Fruit fly (Drosophila melanogaster): Measurements from ENCODE around the gene COX6AL2.
A peak's percentile ranks its signal among the peaks of the same experiment; 100 is the strongest.

Gene COX6AL2

dm6 chr3L:18898770-18899278 lies 15.1 kb downstream of the COX6AL2 start, which contains the start of gene RpL26 (continued):
- peak; percentile 74 for TF ChIP-seq Bdp1 (GFP tag; optimal IDR thresholded peaks at IDR 0.05)
- peak; percentile 77 for TF ChIP-seq CG9437 (GFP tag; optimal IDR thresholded peaks at IDR 0.05)
- TF ChIP-seq CG4854 (GFP tag; optimal IDR thresholded peaks at IDR 0.05): peak; percentile 60
- peak; percentile 84 for TF ChIP-seq lilli (GFP tag; optimal IDR thresholded peaks at IDR 0.05)
- peak; percentile 62 for TF ChIP-seq NK7.1 (GFP tag; optimal IDR thresholded peaks at IDR 0.05)
- no peak for TF ChIP-seq CG11504 (tag; optimal IDR thresholded peaks at IDR 0.05)
- TF ChIP-seq Hey (tag; optimal IDR thresholded peaks at IDR 0.05): no peak
- peak; percentile 93 for TF ChIP-seq CG13287 (GFP tag; IDR thresholded peaks at IDR 0.05; ENCODE audit: partially characterized antibody)
- 0 out of 3 replicates have a peak, but pooled peaks have one; percentile 41 for TF ChIP-seq CG11093 (GFP tag; IDR thresholded peaks at IDR 0.05)
- TF ChIP-seq croc (GFP tag; conservative IDR thresholded peaks at IDR 0.05): peak; percentile 60
- TF ChIP-seq Kr (GFP tag; optimal IDR thresholded peaks at IDR 0.05): no peak
- TF ChIP-seq ERR (GFP tag; optimal IDR thresholded peaks at IDR 0.05): peak; percentile 26
- TF ChIP-seq gfzf (GFP tag; optimal IDR thresholded peaks at IDR 0.05): peak; percentile 40
- TF ChIP-seq trh (GFP tag; optimal IDR thresholded peaks at IDR 0.05): peak; percentile 54
- peak; percentile 64 for TF ChIP-seq Ssrp (tag; optimal IDR thresholded peaks at IDR 0.05)
- TF ChIP-seq ssp (GFP tag; IDR thresholded peaks at IDR 0.05): peak; percentile 68
- peak; percentile 72 for TF ChIP-seq CG3281 (GFP tag; optimal IDR thresholded peaks at IDR 0.05)
- TF ChIP-seq CG12104 (GFP tag; optimal IDR thresholded peaks at IDR 0.05): peak; percentile 62
- TF ChIP-seq CG34224 (GFP tag; IDR thresholded peaks at IDR 0.05; ENCODE audit: partially characterized antibody): peak; percentile 95
- TF ChIP-seq stwl (tag; optimal IDR thresholded peaks at IDR 0.05): peak; percentile 46
- peak; percentile 85 for TF ChIP-seq zfh2 (GFP tag; optimal IDR thresholded peaks at IDR 0.05)
- no peak for TF ChIP-seq Six4 (GFP tag; optimal IDR thresholded peaks at IDR 0.05)
- peak; percentile 43 for TF ChIP-seq zen (tag; optimal IDR thresholded peaks at IDR 0.05)
- peak; percentile 88 for TF ChIP-seq CG9727 (GFP tag; optimal IDR thresholded peaks at IDR 0.05)
- TF ChIP-seq unc-4 (GFP tag; IDR thresholded peaks at IDR 0.05; ENCODE audit: partially characterized antibody): peak; percentile 94
- peak; percentile 14 for TF ChIP-seq MTF-1 (GFP tag; optimal IDR thresholded peaks at IDR 0.05; ENCODE audit: borderline replicate concordance)
- peak; percentile 61 for TF ChIP-seq tin (GFP tag; optimal IDR thresholded peaks at IDR 0.05)
- peak; percentile 42; the same call in 1 of the 2 replicates for TF ChIP-seq ttk (GFP tag; IDR thresholded peaks at IDR 0.05)
- TF ChIP-seq CG6765 (GFP tag; optimal IDR thresholded peaks at IDR 0.05): peak; percentile 65
- peak; percentile 71 for TF ChIP-seq Atf6 (GFP tag; IDR thresholded peaks at IDR 0.05)
- peak; percentile 77 for TF ChIP-seq gro (GFP tag; optimal IDR thresholded peaks at IDR 0.05)
- peak; percentile 74 for TF ChIP-seq nom (GFP tag; optimal IDR thresholded peaks at IDR 0.05)
- TF ChIP-seq CG16813 (GFP tag; IDR thresholded peaks at IDR 0.05; ENCODE audit: partially characterized antibody): peak; percentile 99
- peak; percentile 90 for TF ChIP-seq pho (GFP tag; optimal IDR thresholded peaks at IDR 0.05)
- peak; percentile 44 for TF ChIP-seq CG1647 (GFP tag; optimal IDR thresholded peaks at IDR 0.05)
- peak; percentile 73 for TF ChIP-seq Nf-YC (tag; optimal IDR thresholded peaks at IDR 0.05)
- TF ChIP-seq gcm2 (GFP tag; optimal IDR thresholded peaks at IDR 0.05): peak; percentile 24
- peak; percentile 85 for TF ChIP-seq CG3995 (GFP tag; optimal IDR thresholded peaks at IDR 0.05)
- TF ChIP-seq row (GFP tag; IDR thresholded peaks at IDR 0.05): peak; percentile 96
- peak; percentile 42 for TF ChIP-seq nau (GFP tag; optimal IDR thresholded peaks at IDR 0.05)
- TF ChIP-seq CG8290 (GFP tag; optimal IDR thresholded peaks at IDR 0.05): peak; percentile 71
- no peak for TF ChIP-seq CG8290 (tag; optimal IDR thresholded peaks at IDR 0.05)
- peak; percentile 72 for TF ChIP-seq Dad (GFP tag; optimal IDR thresholded peaks at IDR 0.05)
- TF ChIP-seq CG14965 (GFP tag; optimal IDR thresholded peaks at IDR 0.05; ENCODE audit: borderline replicate concordance): no peak
- no peak for TF ChIP-seq CG7745 (tag; optimal IDR thresholded peaks at IDR 0.05)
- TF ChIP-seq hbn (GFP tag; IDR thresholded peaks at IDR 0.05; ENCODE audit: partially characterized antibody): peak; percentile 95
- TF ChIP-seq kah (GFP tag; optimal IDR thresholded peaks at IDR 0.05): peak; percentile 28
- TF ChIP-seq CG10274 (GFP tag; optimal IDR thresholded peaks at IDR 0.05): peak; percentile 7
- no peak for TF ChIP-seq Jarid2 (GFP tag; optimal IDR thresholded peaks at IDR 0.05)
- TF ChIP-seq CG18619 (GFP tag; optimal IDR thresholded peaks at IDR 0.05): peak; percentile 73

Measured in whole organism, embryonic.